Fruit fly (Drosophila melanogaster) whole organism, pupa: ENCODE measurements around the gene CG15387.

Experiments
- CG10348 ChIP-seq: fragments of 200-800 bp; sonication (Bioruptor generic); IDR thresholded peaks from 2 replicates; pipeline ENCODE4 v1.3.6; 2022; ENCODE audit warnings: missing biosample characterization, missing genetic modification characterization
- CG12605 ChIP-seq: fragments of 200-800 bp; sonication (Bioruptor generic); IDR thresholded peaks from 2 replicates; pipeline ENCODE4 v1.3.6; 2022; ENCODE audit warnings: missing biosample characterization, missing genetic modification characterization
- CG15710 ChIP-seq: fragments of 200-800 bp; sonication (Bioruptor generic); optimal IDR thresholded peaks from 2 replicates; lab custom pipeline; 2018; ENCODE audit warnings: missing biosample characterization, mild to moderate bottlenecking, missing genetic modification characterization, moderate library complexity
- CG32121 ChIP-seq: fragments of 200-800 bp; sonication (Bioruptor generic); IDR thresholded peaks from 2 replicates; pipeline ENCODE4 v1.3.6; 2022; ENCODE audit warnings: missing biosample characterization, missing genetic modification characterization
- CG34367 ChIP-seq: fragments of 200-800 bp; sonication (Bioruptor generic); optimal IDR thresholded peaks from 2 replicates; lab custom pipeline; 2018; ENCODE audit warnings: missing biosample characterization, mild to moderate bottlenecking, missing genetic modification characterization
- CG4496 ChIP-seq: fragments of 200-800 bp; sonication (Bioruptor generic); IDR thresholded peaks from 3 replicates; pipeline ENCODE4 v1.3.6; 2022; ENCODE audit warnings: missing biosample characterization, missing genetic modification characterization
- CG8301 ChIP-seq: fragments of 200-800 bp; sonication (Bioruptor generic); optimal IDR thresholded peaks from 2 replicates; lab custom pipeline; 2018; ENCODE audit warnings: missing biosample characterization, mild to moderate bottlenecking, missing genetic modification characterization
- EcR ChIP-seq: fragments of 200-800 bp; sonication (Bioruptor generic); optimal IDR thresholded peaks from 3 replicates; lab custom pipeline; 2019; ENCODE audit warnings: missing biosample characterization, missing genetic modification characterization, mild to moderate bottlenecking, moderate library complexity, missing genetic modification reagents
- Ets98B ChIP-seq: fragments of 200-800 bp; sonication (Bioruptor generic); IDR thresholded peaks from 2 replicates; pipeline ENCODE4 v1.3.6; 2022; ENCODE audit warnings: missing biosample characterization, missing genetic modification characterization
- Pif1A ChIP-seq: fragments of 200-800 bp; sonication (Bioruptor generic); optimal IDR thresholded peaks from 3 replicates; lab custom pipeline; 2016; ENCODE audit warnings: missing biosample characterization, missing genetic modification characterization
- Pif1B ChIP-seq: fragments of 200-800 bp; sonication (Bioruptor generic); optimal IDR thresholded peaks from 3 replicates; lab custom pipeline; 2016; ENCODE audit warnings: missing biosample characterization, missing genetic modification characterization
- Snoo ChIP-seq: fragments of 200-800 bp; sonication (Bioruptor generic); optimal IDR thresholded peaks from 3 replicates; lab custom pipeline; 2017; ENCODE audit warnings: missing biosample characterization, mild to moderate bottlenecking, missing genetic modification characterization, inconsistent platforms
- gl ChIP-seq: fragments of 200-800 bp; sonication (Bioruptor generic); optimal IDR thresholded peaks from 2 replicates; lab custom pipeline; 2018; ENCODE audit warnings: missing biosample characterization, mild to moderate bottlenecking, missing genetic modification characterization
- rn ChIP-seq: fragments of 200-800 bp; sonication (Bioruptor generic); IDR thresholded peaks from 2 replicates; pipeline ENCODE4 v1.3.6; 2022; ENCODE audit warnings: missing biosample characterization, missing genetic modification characterization

dm6 chr2L:2184129-2184528, 42.0 kb downstream of the CG15387 start:
- TF ChIP-seq CG8301 (tag; lab: Kevin White, UChicago) (peak; percentile 21), CG12605 (peak; percentile 28; the same call in 1 of the 2 replicates), EcR (GFP tag; lab: Kevin White, UChicago) (no peak), CG4496 (peak; percentile 67; the same call in 2 of the 3 replicates), CG15710 (tag; lab: Kevin White, UChicago) (no peak), gl (tag; lab: Kevin White, UChicago) (no peak), rn (GFP tag; lab: Robert Waterston, UW) (no peak), CG32121 (GFP tag; lab: Robert Waterston, UW) (0 out of 2 replicates have a peak, but pooled peaks have one; percentile 25), CG10348 (GFP tag; lab: Robert Waterston, UW) (no peak), Pif1A (GFP tag; lab: Kevin White, UChicago) (no peak), Ets98B (GFP tag; lab: Robert Waterston, UW) (peak; percentile 72), Snoo (tag; lab: Kevin White, UChicago) (no peak), Pif1B (no peak), CG34367 (tag; lab: Kevin White, UChicago) (no peak)
